Fruit fly (Drosophila melanogaster) whole organism, adult: Measurements from ENCODE around the gene CG31898.

Source experiments
- CG11617 ChIP-seq: fragments of 200-800 bp; sonication (Bioruptor generic); optimal IDR thresholded peaks from 2 replicates; lab custom pipeline; 2017; ENCODE audit warnings: mild to moderate bottlenecking, missing biosample characterization, missing genetic modification reagents, missing genetic modification characterization
- CG12768 ChIP-seq: fragments of 200-800 bp; sonication (Bioruptor generic); optimal IDR thresholded peaks from 2 replicates; lab custom pipeline; 2017; ENCODE audit warnings: missing biosample characterization, missing genetic modification characterization, mild to moderate bottlenecking, moderate library complexity, missing genetic modification reagents
- CG14711 ChIP-seq: fragments of 200-800 bp; sonication (Bioruptor generic); optimal IDR thresholded peaks from 2 replicates; lab custom pipeline; 2018; ENCODE audit warnings: missing biosample characterization, mild to moderate bottlenecking, missing genetic modification characterization, moderate library complexity
- CG1620 ChIP-seq: fragments of 200-800 bp; sonication (Bioruptor generic); optimal IDR thresholded peaks from 2 replicates; lab custom pipeline; 2016; ENCODE audit warnings: missing biosample characterization, missing genetic modification characterization
- CG33017 ChIP-seq: fragments of 200-800 bp; sonication (Bioruptor generic); optimal IDR thresholded peaks from 2 replicates; lab custom pipeline; 2018; ENCODE audit warnings: missing biosample characterization, mild to moderate bottlenecking, missing genetic modification characterization, moderate library complexity
- CG5204 ChIP-seq: fragments of 200-800 bp; sonication (Bioruptor generic); optimal IDR thresholded peaks from 2 replicates; lab custom pipeline; 2016; ENCODE audit warnings: missing biosample characterization, missing genetic modification characterization
- CG7045 ChIP-seq: fragments of 200-800 bp; sonication (Bioruptor generic); optimal IDR thresholded peaks from 2 replicates; lab custom pipeline; 2017; ENCODE audit warnings: missing biosample characterization, mild to moderate bottlenecking, missing genetic modification characterization
- CG7101 ChIP-seq: fragments of 200-800 bp; sonication (Bioruptor generic); optimal IDR thresholded peaks from 2 replicates; lab custom pipeline; 2018; ENCODE audit warnings: missing biosample characterization, mild to moderate bottlenecking, missing genetic modification characterization, moderate library complexity
- Clk ChIP-seq: fragments of 200-800 bp; sonication (Bioruptor generic); optimal IDR thresholded peaks from 2 replicates; lab custom pipeline; 2017; ENCODE audit warnings: missing biosample characterization, missing genetic modification characterization
- Crg-1 ChIP-seq: fragments of 200-800 bp; sonication (Bioruptor generic); optimal IDR thresholded peaks from 2 replicates; lab custom pipeline; 2016; ENCODE audit warnings: missing biosample characterization, missing genetic modification characterization
- Hr96 ChIP-seq: fragments of 200-800 bp; sonication (Bioruptor generic); optimal IDR thresholded peaks from 2 replicates; lab custom pipeline; 2016; ENCODE audit warnings: missing biosample characterization, missing genetic modification characterization
- Mnt ChIP-seq: fragments of 200-800 bp; sonication (Bioruptor generic); optimal IDR thresholded peaks from 2 replicates; lab custom pipeline; 2016; ENCODE audit warnings: missing biosample characterization, mild to moderate bottlenecking, missing genetic modification characterization
- bab1 ChIP-seq: fragments of 200-800 bp; sonication (Bioruptor generic); optimal IDR thresholded peaks from 3 replicates; lab custom pipeline; 2019; ENCODE audit warnings: missing biosample characterization, mild to moderate bottlenecking, missing genetic modification characterization, moderate library complexity
- cic ChIP-seq: fragments of 200-800 bp; sonication (Bioruptor generic); optimal IDR thresholded peaks from 2 replicates; lab custom pipeline; 2017; ENCODE audit warnings: missing biosample characterization, mild to moderate bottlenecking, missing genetic modification characterization, moderate library complexity
- cnc ChIP-seq, 2 experiments: fragments of >200 bp; optimal IDR thresholded peaks; 2 replicates each; lab custom pipeline; 2017
- kay ChIP-seq: fragments of 200-800 bp; sonication (Bioruptor generic); peaks from one replicate; lab custom pipeline; 2016; ENCODE audit warnings: missing biosample characterization, missing genetic modification characterization, borderline replicate concordance
- ovo ChIP-seq: fragments of 200-800 bp; sonication (Bioruptor generic); optimal IDR thresholded peaks from 2 replicates; lab custom pipeline; 2016; ENCODE audit warnings: missing biosample characterization, missing genetic modification characterization
- pad ChIP-seq: fragments of 200-800 bp; sonication (Bioruptor generic); optimal IDR thresholded peaks from 3 replicates; lab custom pipeline; 2017; ENCODE audit warnings: missing biosample characterization, missing genetic modification characterization, mild to moderate bottlenecking, moderate library complexity, missing genetic modification reagents
- tj ChIP-seq: fragments of 200-800 bp; sonication (Bioruptor generic); optimal IDR thresholded peaks from 3 replicates; lab custom pipeline; 2017; ENCODE audit warnings: missing biosample characterization, mild to moderate bottlenecking, missing genetic modification characterization, moderate library complexity
- toe ChIP-seq: fragments of 200-800 bp; sonication (Bioruptor generic); optimal IDR thresholded peaks from 2 replicates; lab custom pipeline; 2016; ENCODE audit warnings: missing biosample characterization, missing genetic modification characterization

Gene CG31898

dm6 chr2L:8423047-8423446 is 22.8 kb downstream of the CG31898 start:
- TF ChIP-seq Crg-1 (GFP tag; lab: Kevin White, UChicago) = no peak
- no peak for TF ChIP-seq CG33017 (tag; lab: Kevin White, UChicago)
- TF ChIP-seq cic (GFP tag; lab: Kevin White, UChicago) = no peak
- no peak for TF ChIP-seq kay (GFP tag; lab: Kevin White, UChicago)
- TF ChIP-seq Hr96 = no peak
- TF ChIP-seq CG1620 (GFP tag; lab: Kevin White, UChicago) = no peak
- no peak for TF ChIP-seq bab1 (GFP tag; lab: Kevin White, UChicago)
- no peak for TF ChIP-seq CG14711 (tag; lab: Kevin White, UChicago)
- no peak for TF ChIP-seq CG7101
- no peak for TF ChIP-seq CG11617 (GFP tag; lab: Kevin White, UChicago)
- TF ChIP-seq CG7045 (GFP tag; lab: Kevin White, UChicago) = no peak
- TF ChIP-seq toe (GFP tag; lab: Kevin White, UChicago) = no peak

- TF ChIP-seq kay (GFP tag; lab: Kevin White, UChicago) = no peak
- TF ChIP-seq tj (GFP tag; lab: Kevin White, UChicago) = peak; percentile 90
- TF ChIP-seq cic (GFP tag; lab: Kevin White, UChicago) = no peak
- no peak for TF ChIP-seq Mnt (GFP tag; lab: Kevin White, UChicago)
- TF ChIP-seq CG1620 (GFP tag; lab: Kevin White, UChicago) = no peak
Observed at dm6 chr2L:8423460-8424089, 23.4 kb downstream of the CG31898 start.

dm6 chr2L:8424090-8424470 is 23.9 kb downstream of the CG31898 start:
- TF ChIP-seq Clk (GFP tag; lab: Kevin White, UChicago) = no peak
- TF ChIP-seq pad (GFP tag; lab: Kevin White, UChicago) = no peak
- no peak for TF ChIP-seq cic (GFP tag; lab: Kevin White, UChicago)
- TF ChIP-seq CG1620 (GFP tag; lab: Kevin White, UChicago) = no peak
- no peak for TF ChIP-seq CG7101
- no peak for TF ChIP-seq Crg-1 (GFP tag; lab: Kevin White, UChicago)
- TF ChIP-seq CG7045 (GFP tag; lab: Kevin White, UChicago) = no peak
- TF ChIP-seq kay (GFP tag; lab: Kevin White, UChicago) = no peak
- no peak for TF ChIP-seq ovo (GFP tag; lab: Kevin White, UChicago)
- no peak for TF ChIP-seq CG5204 (GFP tag; lab: Kevin White, UChicago)
- no peak for TF ChIP-seq tj (GFP tag; lab: Kevin White, UChicago)
- no peak for TF ChIP-seq CG12768 (GFP tag; lab: Kevin White, UChicago)
- no peak for TF ChIP-seq CG33017 (tag; lab: Kevin White, UChicago)

DNA sequence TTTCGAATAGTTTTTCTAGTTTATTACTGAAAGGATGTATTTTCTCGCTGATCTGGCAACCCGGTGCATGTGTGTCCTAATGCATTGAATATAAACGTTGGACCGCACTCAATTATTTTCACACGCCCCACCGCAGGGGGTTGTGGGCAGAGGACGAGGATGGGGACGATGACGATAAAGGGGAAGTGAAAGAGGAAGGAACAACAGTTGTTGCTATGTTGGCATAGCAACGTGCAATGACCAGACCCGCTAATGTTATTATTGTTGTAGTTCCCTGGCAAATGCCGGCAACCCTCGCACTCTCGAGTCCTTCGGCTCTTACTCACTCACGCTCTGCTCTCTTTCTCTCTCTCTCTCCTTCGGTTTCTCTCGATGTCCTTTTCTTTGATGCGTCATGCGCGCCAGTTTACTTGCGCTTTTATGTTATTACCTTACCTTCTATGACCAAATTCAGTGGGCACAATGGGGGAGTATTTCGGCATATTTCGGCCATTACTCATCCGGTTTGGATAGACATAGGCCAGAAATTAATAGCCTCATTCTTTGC is 24.5 kb downstream of the CG31898 start:
- TF ChIP-seq bab1 (GFP tag; lab: Kevin White, UChicago) = no peak
- no peak for TF ChIP-seq ovo (GFP tag; lab: Kevin White, UChicago)
- no peak for TF ChIP-seq tj (GFP tag; lab: Kevin White, UChicago)
- TF ChIP-seq CG11617 (GFP tag; lab: Kevin White, UChicago) = no peak
- TF ChIP-seq kay (GFP tag; lab: Kevin White, UChicago) = no peak
- TF ChIP-seq cnc (optimal IDR thresholded peaks at IDR 0.05; lab: Kevin White, UChicago) = no peak

dm6 chr2L:8425212-8425611 is 25.0 kb downstream of the CG31898 start:
- TF ChIP-seq kay (GFP tag; lab: Kevin White, UChicago) = peak; percentile 36
- peak; percentile 77 for TF ChIP-seq tj (GFP tag; lab: Kevin White, UChicago)
- no peak for TF ChIP-seq CG11617 (GFP tag; lab: Kevin White, UChicago)

- TF ChIP-seq CG33017 (tag; lab: Kevin White, UChicago) (peak; percentile 42), cic (GFP tag; lab: Kevin White, UChicago) (no peak), bab1 (GFP tag; lab: Kevin White, UChicago) (peak; percentile 30), tj (GFP tag; lab: Kevin White, UChicago) (peak; percentile 67), CG14711 (tag; lab: Kevin White, UChicago) (peak; percentile 5), toe (GFP tag; lab: Kevin White, UChicago) (no peak), kay (GFP tag; lab: Kevin White, UChicago) (peak; percentile 92)
Observed at dm6 chr2L:8425962-8426759, 25.9 kb downstream of the CG31898 start.
